Worm (Caenorhabditis elegans) whole organism, early embryonic: ENCODE results near the gene W02G9.3.

Source experiments
- ama-1 ChIP-seq: fragments of 150-350 bp; optimal IDR thresholded peaks from 2 replicates; lab custom pipeline; 2014
- ceh-13 ChIP-seq: fragments of 200-800 bp; sonication (Bioruptor generic); optimal IDR thresholded peaks from 2 replicates; lab custom pipeline; 2018; ENCODE audit warnings: mild to moderate bottlenecking, missing genetic modification characterization, missing compliant biosample characterization
- flt-1 ChIP-seq: fragments of 200-800 bp; sonication (Bioruptor generic); IDR thresholded peaks from 2 replicates; pipeline ENCODE4 v1.3.6; 2022; ENCODE audit warnings: missing genetic modification characterization, missing compliant biosample characterization

- no peak for TF ChIP-seq ama-1 (lab: Kevin White, UChicago)
- no peak for TF ChIP-seq ceh-13 (GFP tag; lab: Kevin White, UChicago)
- TF ChIP-seq flt-1 (GFP tag; lab: Robert Waterston, UW), result no peak
Observed at ce11 chrV:2671155-2671554, 1.6 kb upstream of the W02G9.3 start, which contains the start of gene kel-8.
